Worm (Caenorhabditis elegans) whole organism, young adult: ENCODE measurements around the gene Y48A6B.3.

Source experiments
- B0261.1 ChIP-seq: sonication (generic microtip); optimal IDR thresholded peaks from 2 replicates; lab custom pipeline; 2016; ENCODE audit warnings: mild to moderate bottlenecking, missing genetic modification characterization, moderate library complexity, missing compliant biosample characterization
- B0336.3 ChIP-seq: fragments of 200-800 bp; sonication (Bioruptor generic); IDR thresholded peaks from 2 replicates; pipeline ENCODE4 v1.3.6; 2022; ENCODE audit warnings: missing genetic modification characterization, missing compliant biosample characterization
- C06A6.2 ChIP-seq: fragments of 200-800 bp; sonication (Bioruptor generic); conservative IDR thresholded peaks from 2 replicates; pipeline ENCODE4 v1.3.6; 2022; ENCODE audit warnings: missing genetic modification characterization, missing compliant biosample characterization
- F22D6.2 ChIP-seq: sonication (generic microtip); optimal IDR thresholded peaks from 2 replicates; lab custom pipeline; 2016; ENCODE audit warnings: mild to moderate bottlenecking, missing genetic modification characterization, missing compliant biosample characterization
- F39B2.1 ChIP-seq: fragments of 200-800 bp; sonication (Bioruptor generic); IDR thresholded peaks from 2 replicates; pipeline ENCODE4 v1.3.6; 2022; ENCODE audit warnings: missing genetic modification reagents, missing genetic modification characterization, missing compliant biosample characterization
- F52B5.7 ChIP-seq: sonication (generic microtip); optimal IDR thresholded peaks from 2 replicates; lab custom pipeline; 2016; ENCODE audit warnings: mild to moderate bottlenecking, missing genetic modification characterization, missing compliant biosample characterization
- F55B11.4 ChIP-seq: sonication (generic microtip); optimal IDR thresholded peaks from 2 replicates; lab custom pipeline; 2016; ENCODE audit warnings: missing compliant biosample characterization, missing genetic modification characterization, borderline replicate concordance; ENCODE audit not compliant: insufficient read depth
- F57A8.1 ChIP-seq: fragments of 200-800 bp; sonication (Bioruptor generic); optimal IDR thresholded peaks from 2 replicates; lab custom pipeline; 2018; ENCODE audit warnings: mild to moderate bottlenecking, missing genetic modification characterization, moderate library complexity, missing compliant biosample characterization
- Y56A3A.18 ChIP-seq: fragments of 200-800 bp; sonication (Bioruptor generic); IDR thresholded peaks from 2 replicates; pipeline ENCODE4 v1.3.6; 2022; ENCODE audit warnings: missing genetic modification reagents, missing genetic modification characterization, missing compliant biosample characterization
- Y67H2A.10 ChIP-seq: fragments of 200-800 bp; sonication (Bioruptor generic); conservative IDR thresholded peaks from 2 replicates; pipeline ENCODE4 v1.3.6; 2022; ENCODE audit warnings: missing genetic modification reagents, missing genetic modification characterization, missing compliant biosample characterization
- Y95B8A.8 ChIP-seq: fragments of 200-800 bp; sonication (Bioruptor generic); IDR thresholded peaks from 2 replicates; pipeline ENCODE4 v1.3.6; 2022; ENCODE audit warnings: missing genetic modification reagents, missing genetic modification characterization, missing compliant biosample characterization
- ZK185.1 ChIP-seq: sonication (generic microtip); optimal IDR thresholded peaks from 2 replicates; lab custom pipeline; 2016; ENCODE audit warnings: mild to moderate bottlenecking, missing genetic modification characterization, missing compliant biosample characterization; ENCODE audit not compliant: poor library complexity, severe bottlenecking
- aptf-2 ChIP-seq: fragments of 200-800 bp; sonication (Bioruptor generic); conservative IDR thresholded peaks from 2 replicates; pipeline ENCODE4 v1.3.6; 2022; ENCODE audit warnings: missing genetic modification reagents, missing genetic modification characterization, missing compliant biosample characterization
- aptf-3 ChIP-seq: fragments of 200-800 bp; sonication (Bioruptor generic); IDR thresholded peaks from 2 replicates; pipeline ENCODE4 v1.3.6; 2022; ENCODE audit warnings: missing genetic modification characterization, missing compliant biosample characterization
- atf-7 ChIP-seq: sonication (generic microtip); optimal IDR thresholded peaks from 2 replicates; lab custom pipeline; 2017; ENCODE audit warnings: mild to moderate bottlenecking, missing genetic modification characterization, missing compliant biosample characterization
- attf-5 ChIP-seq: fragments of 200-800 bp; sonication (Bioruptor generic); optimal IDR thresholded peaks from 2 replicates; lab custom pipeline; 2018; ENCODE audit warnings: mild to moderate bottlenecking, missing genetic modification characterization, missing compliant biosample characterization
- ceh-27 ChIP-seq: fragments of 200-800 bp; sonication (Bioruptor generic); optimal IDR thresholded peaks from 2 replicates; lab custom pipeline; 2018; ENCODE audit warnings: mild to moderate bottlenecking, missing genetic modification characterization, moderate library complexity, missing compliant biosample characterization
- efl-1 ChIP-seq: fragments of 150-350 bp; optimal IDR thresholded peaks from 2 replicates; lab custom pipeline; 2014; ENCODE audit warnings: missing biosample characterization, missing genetic modification reagents, missing genetic modification characterization
- egl-18 ChIP-seq: fragments of 200-800 bp; sonication (Bioruptor generic); IDR thresholded peaks from 2 replicates; pipeline ENCODE4 v1.3.6; 2022; ENCODE audit warnings: missing genetic modification reagents, missing genetic modification characterization, missing compliant biosample characterization
- egl-44 ChIP-seq: fragments of 200-800 bp; sonication (Bioruptor generic); IDR thresholded peaks from 2 replicates; pipeline ENCODE4 v1.3.6; 2022; ENCODE audit warnings: missing genetic modification reagents, missing genetic modification characterization, missing compliant biosample characterization
- egrh-3 ChIP-seq: fragments of 200-800 bp; sonication (Bioruptor generic); IDR thresholded peaks from 2 replicates; pipeline ENCODE4 v1.3.6; 2022; ENCODE audit warnings: missing genetic modification reagents, missing genetic modification characterization, missing compliant biosample characterization
- him-1 ChIP-seq: sonication (generic microtip); optimal IDR thresholded peaks from 2 replicates; lab custom pipeline; 2016; ENCODE audit warnings: missing genotype, missing genetic modification reagents, missing genetic modification characterization, missing compliant biosample characterization
- hmg-1.2 ChIP-seq: fragments of 200-800 bp; sonication (Bioruptor generic); IDR thresholded peaks from 2 replicates; pipeline ENCODE4 v1.3.6; 2022; ENCODE audit warnings: missing genetic modification reagents, missing genetic modification characterization, missing compliant biosample characterization
- hmg-20 ChIP-seq: fragments of 200-800 bp; sonication (Bioruptor generic); IDR thresholded peaks from 2 replicates; pipeline ENCODE4 v1.3.6; 2022; ENCODE audit warnings: missing genetic modification reagents, missing genetic modification characterization, missing compliant biosample characterization
- let-526 ChIP-seq: fragments of 200-800 bp; sonication (Bioruptor generic); IDR thresholded peaks from 2 replicates; pipeline ENCODE4 v1.3.6; 2022; ENCODE audit warnings: missing genetic modification reagents, missing genetic modification characterization, missing compliant biosample characterization
- let-607 ChIP-seq, 2 experiments: fragments of 200-800 bp in 1 of 2; sonication (Bioruptor generic) in 1 of 2; sonication (generic microtip) in 1 of 2; optimal IDR thresholded peaks; 2 replicates each; lab custom pipeline; 2016 to 2018; ENCODE audit warnings: mild to moderate bottlenecking in 2 of 2, missing compliant biosample characterization in 2 of 2, missing genetic modification characterization in 2 of 2, moderate library complexity in 2 of 2, missing genotype in 1 of 2
- lin-40 ChIP-seq: sonication (generic microtip); optimal IDR thresholded peaks from 2 replicates; lab custom pipeline; 2016; ENCODE audit warnings: missing genetic modification characterization, mild to moderate bottlenecking, missing compliant biosample characterization, missing genotype, missing genetic modification reagents
- lin-54 ChIP-seq: fragments of 200-800 bp; sonication (Bioruptor generic); optimal IDR thresholded peaks from 2 replicates; lab custom pipeline; 2018; ENCODE audit warnings: mild to moderate bottlenecking, missing genetic modification characterization, missing compliant biosample characterization
- lsl-1 ChIP-seq: fragments of 200-800 bp; sonication (Bioruptor generic); optimal IDR thresholded peaks from 2 replicates; lab custom pipeline; 2018; ENCODE audit warnings: mild to moderate bottlenecking, missing genetic modification characterization, moderate library complexity, missing compliant biosample characterization
- madf-10 ChIP-seq: sonication (generic microtip); optimal IDR thresholded peaks from 2 replicates; lab custom pipeline; 2016; ENCODE audit warnings: mild to moderate bottlenecking, missing genetic modification characterization, missing compliant biosample characterization
- madf-3 ChIP-seq: fragments of 200-800 bp; sonication (Bioruptor generic); IDR thresholded peaks from 2 replicates; pipeline ENCODE4 v1.3.6; 2022; ENCODE audit warnings: missing genetic modification reagents, missing genetic modification characterization, missing compliant biosample characterization
- madf-8 ChIP-seq: fragments of 200-800 bp; sonication (Bioruptor generic); conservative IDR thresholded peaks from 2 replicates; pipeline ENCODE4 v1.3.6; 2022; ENCODE audit warnings: missing genetic modification reagents, missing genetic modification characterization, missing compliant biosample characterization
- mcd-1 ChIP-seq: fragments of 200-800 bp; sonication (Bioruptor generic); IDR thresholded peaks from 2 replicates; pipeline ENCODE4 v1.3.6; 2022; ENCODE audit warnings: missing genetic modification reagents, missing genetic modification characterization, missing compliant biosample characterization
- mxl-1 ChIP-seq: sonication (generic microtip); optimal IDR thresholded peaks from 2 replicates; lab custom pipeline; 2016; ENCODE audit warnings: missing genetic modification characterization, missing compliant biosample characterization
- nfya-1 ChIP-seq: sonication (generic microtip); optimal IDR thresholded peaks from 2 replicates; lab custom pipeline; 2017; ENCODE audit warnings: antibody characterized with exemption, missing compliant biosample characterization, missing genetic modification characterization, borderline replicate concordance; ENCODE audit not compliant: insufficient read depth
- nhr-27 ChIP-seq: fragments of 200-800 bp; sonication (Bioruptor generic); optimal IDR thresholded peaks from 2 replicates; lab custom pipeline; 2018; ENCODE audit warnings: mild to moderate bottlenecking, missing genetic modification characterization, moderate library complexity, missing compliant biosample characterization
- nhr-90 ChIP-seq: sonication (generic microtip); optimal IDR thresholded peaks from 2 replicates; lab custom pipeline; 2016; ENCODE audit warnings: missing genotype, mild to moderate bottlenecking, missing genetic modification characterization, missing compliant biosample characterization
- repo-1 ChIP-seq: sonication (generic microtip); optimal IDR thresholded peaks from 2 replicates; lab custom pipeline; 2017; ENCODE audit warnings: mild to moderate bottlenecking, missing genetic modification characterization, missing compliant biosample characterization
- rpc-1 ChIP-seq, 2 experiments: fragments of 150-350 bp in 1 of 2; sonication (generic microtip) in 1 of 2; optimal IDR thresholded peaks; 2 replicates each; lab custom pipeline; 2014 to 2018; ENCODE audit warnings: missing biosample characterization in 1 of 2, missing genetic modification characterization in 1 of 2, missing genetic modification reagents in 1 of 2, missing genotype in 1 of 2
- sdz-38 ChIP-seq: sonication (generic microtip); optimal IDR thresholded peaks from 2 replicates; lab custom pipeline; 2016; ENCODE audit warnings: missing genotype, missing genetic modification characterization, missing compliant biosample characterization
- sea-2 ChIP-seq: fragments of 200-800 bp; sonication (Bioruptor generic); IDR thresholded peaks from 2 replicates; pipeline ENCODE4 v1.3.6; 2022; ENCODE audit warnings: missing genetic modification characterization, missing compliant biosample characterization
- snpc-4 ChIP-seq, 5 experiments: fragments of 150-350 bp in 1 of 5; sonication (generic microtip) in 4 of 5; optimal IDR thresholded peaks; 2 replicates each; lab custom pipeline; 2014 to 2018; ENCODE audit warnings: missing genetic modification characterization in 5 of 5, missing biosample characterization in 3 of 5, antibody characterized with exemption in 2 of 5, mild to moderate bottlenecking in 2 of 5, missing compliant biosample characterization in 2 of 5, missing genotype in 2 of 5, moderate library complexity in 2 of 5, missing genetic modification reagents in 1 of 5
- zim-3 ChIP-seq: sonication (generic microtip); optimal IDR thresholded peaks from 2 replicates; lab custom pipeline; 2017; ENCODE audit warnings: mild to moderate bottlenecking, missing genetic modification characterization, moderate library complexity, missing compliant biosample characterization
- ztf-18 ChIP-seq: sonication (generic microtip); optimal IDR thresholded peaks from 2 replicates; lab custom pipeline; 2016; ENCODE audit warnings: missing genotype, mild to moderate bottlenecking, missing genetic modification characterization, missing compliant biosample characterization
- ztf-28 ChIP-seq: fragments of 200-800 bp; sonication (Bioruptor generic); IDR thresholded peaks from 2 replicates; pipeline ENCODE4 v1.3.6; 2022; ENCODE audit warnings: missing genetic modification reagents, missing genetic modification characterization, missing compliant biosample characterization
- ztf-6 ChIP-seq: fragments of 200-800 bp; sonication (Bioruptor generic); IDR thresholded peaks from 2 replicates; pipeline ENCODE4 v1.3.6; 2022; ENCODE audit warnings: missing genetic modification reagents, missing genetic modification characterization, missing compliant biosample characterization

Y48A6B.3 gene

ce11 chrIII:11007552-11008272 lies at the start of gene Y48A6B.3, which contains the start of gene fipr-17:
Gene Y48A6B.3, plus strand, starts transcription at chrIII:11008222.
Gene fipr-17, minus strand, starts transcription at chrIII:11007602.
- 0 out of 2 replicates have a peak, but pooled peaks have one; percentile 25 for TF ChIP-seq egrh-3 (GFP tag; lab: Robert Waterston, UW)
- no peak for TF ChIP-seq F55B11.4 (tag; lab: Kevin White, UChicago)
- no peak for TF ChIP-seq aptf-3 (GFP tag; lab: Robert Waterston, UW)
- TF ChIP-seq F22D6.2, result no peak
- peak; percentile 97 for TF ChIP-seq mcd-1 (GFP tag; lab: Robert Waterston, UW)
- TF ChIP-seq lin-40 (tag; lab: Kevin White, UChicago), result peak; percentile 41
- 0 out of 2 replicates have a peak, but pooled peaks have one; percentile 43 for TF ChIP-seq ztf-28 (GFP tag; lab: Robert Waterston, UW)
- TF ChIP-seq mxl-1 (tag; lab: Kevin White, UChicago), result no peak
- TF ChIP-seq hmg-20 (GFP tag; lab: Robert Waterston, UW), result no peak
- TF ChIP-seq ztf-18 (tag; lab: Kevin White, UChicago), result peak; percentile 31
- TF ChIP-seq egl-18 (GFP tag; lab: Robert Waterston, UW), result no peak
- TF ChIP-seq madf-8 (GFP tag; lab: Robert Waterston, UW), result peak; percentile 60
- TF ChIP-seq let-607 (tag; optimal IDR thresholded peaks at IDR 0.05; lab: Kevin White, UChicago), result no peak
- TF ChIP-seq lsl-1 (GFP tag; lab: Kevin White, UChicago), result peak; percentile 80
- TF ChIP-seq sea-2 (GFP tag; lab: Robert Waterston, UW), result no peak
- no peak for TF ChIP-seq sdz-38 (tag; lab: Kevin White, UChicago)
- TF ChIP-seq ZK185.1, result no peak
- no peak for TF ChIP-seq Y67H2A.10 (GFP tag; lab: Robert Waterston, UW)
- TF ChIP-seq attf-5 (GFP tag; lab: Kevin White, UChicago), result peak; percentile 88
- TF ChIP-seq him-1 (tag; lab: Kevin White, UChicago), result peak; percentile 69
- 0 out of 2 replicates have a peak, but pooled peaks have one; percentile 39 for TF ChIP-seq madf-3
- TF ChIP-seq egl-44 (GFP tag; lab: Robert Waterston, UW), result no peak
- TF ChIP-seq F52B5.7 (tag; lab: Kevin White, UChicago), result no peak
- peak; percentile 67 for TF ChIP-seq hmg-1.2 (GFP tag; lab: Robert Waterston, UW)
- no peak for TF ChIP-seq ztf-6 (GFP tag; lab: Robert Waterston, UW)
- TF ChIP-seq snpc-4 (GFP tag; optimal IDR thresholded peaks at IDR 0.05; lab: Kevin White, UChicago), result peak; percentile 42
- peak; percentile 46 to 70 (median 62) for TF ChIP-seq snpc-4 (tag; optimal IDR thresholded peaks at IDR 0.05; lab: Kevin White, UChicago)
- no peak for TF ChIP-seq B0261.1
- no peak for TF ChIP-seq madf-10 (tag; lab: Kevin White, UChicago)
- no peak for TF ChIP-seq atf-7
- TF ChIP-seq aptf-2 (GFP tag; lab: Robert Waterston, UW), result no peak
- TF ChIP-seq nhr-90 (tag; lab: Kevin White, UChicago), result no peak
- TF ChIP-seq B0336.3 (GFP tag; lab: Robert Waterston, UW), result 0 out of 2 replicates have a peak, but pooled peaks have one; percentile 24
- peak; percentile 96 for TF ChIP-seq efl-1
- no peak for TF ChIP-seq F57A8.1
- TF ChIP-seq zim-3 (tag; lab: Kevin White, UChicago), result no peak
- TF ChIP-seq C06A6.2 (GFP tag; lab: Robert Waterston, UW), result no peak
- TF ChIP-seq Y56A3A.18, result no peak
- no peak for TF ChIP-seq Y95B8A.8 (GFP tag; lab: Robert Waterston, UW)
- no peak for TF ChIP-seq nfya-1 (tag; lab: Kevin White, UChicago)
- no peak for TF ChIP-seq repo-1 (tag; lab: Kevin White, UChicago)
- no peak for TF ChIP-seq F39B2.1 (GFP tag; lab: Robert Waterston, UW)
- TF ChIP-seq ceh-27 (GFP tag; lab: Kevin White, UChicago), result peak; percentile 42
- TF ChIP-seq lin-54, result peak; percentile 98
- TF ChIP-seq nhr-27 (tag; lab: Kevin White, UChicago), result no peak
- no peak for TF ChIP-seq rpc-1 (optimal IDR thresholded peaks at IDR 0.05; lab: Kevin White, UChicago)
- TF ChIP-seq rpc-1 (tag; optimal IDR thresholded peaks at IDR 0.05; lab: Kevin White, UChicago), result no peak
- no peak for TF ChIP-seq let-526 (GFP tag; lab: Robert Waterston, UW)
